Worm (Caenorhabditis elegans) whole organism, L4 larva: ENCODE results near the gene C17C3.3.

Experiments
- F10B5.3 ChIP-seq: sonication (generic microtip); optimal IDR thresholded peaks from 2 replicates; lab custom pipeline; 2016; ENCODE audit warnings: mild to moderate bottlenecking, missing genetic modification characterization, missing compliant biosample characterization
- F44E2.7 ChIP-seq: fragments of 200-800 bp; sonication (Bioruptor generic); IDR thresholded peaks from 2 replicates; pipeline ENCODE4 v2.1.2; 2022; ENCODE audit warnings: missing genetic modification characterization, missing compliant biosample characterization
- F49E8.2 ChIP-seq: sonication (generic microtip); optimal IDR thresholded peaks from 2 replicates; lab custom pipeline; 2016; ENCODE audit warnings: missing compliant biosample characterization, mild to moderate bottlenecking, missing genetic modification characterization, borderline replicate concordance
- R02D3.7 ChIP-seq: fragments of 150-350 bp; sonication (generic microtip); optimal IDR thresholded peaks from 3 replicates; lab custom pipeline; 2014; ENCODE audit warnings: missing biosample characterization, missing genetic modification characterization
- T20F7.1 ChIP-seq: fragments of 200-800 bp; sonication (Bioruptor generic); optimal IDR thresholded peaks from 2 replicates; lab custom pipeline; 2018; ENCODE audit warnings: mild to moderate bottlenecking, missing genetic modification characterization, missing compliant biosample characterization
- Y48G9A.11 ChIP-seq: fragments of 200-800 bp; sonication (Bioruptor generic); IDR thresholded peaks from 2 replicates; pipeline ENCODE4 v1.3.6; 2022; ENCODE audit warnings: missing genetic modification reagents, missing genetic modification characterization, missing compliant biosample characterization
- ceh-28 ChIP-seq: fragments of 150-350 bp; optimal IDR thresholded peaks from 2 replicates; lab custom pipeline; 2014; ENCODE audit warnings: missing biosample characterization, missing genetic modification reagents, missing genetic modification characterization
- cey-2 ChIP-seq: sonication (generic microtip); optimal IDR thresholded peaks from 3 replicates; lab custom pipeline; 2017; ENCODE audit warnings: missing genetic modification characterization, mild to moderate bottlenecking, missing compliant biosample characterization, antibody characterized with exemption, borderline replicate concordance; ENCODE audit not compliant: insufficient read depth
- ctbp-1 ChIP-seq: fragments of 200-800 bp; sonication (Bioruptor generic); IDR thresholded peaks from 2 replicates; pipeline ENCODE4 v1.3.6; 2022; ENCODE audit warnings: missing genetic modification reagents, missing genetic modification characterization, missing compliant biosample characterization
- daf-12 ChIP-seq: fragments of 150-350 bp; optimal IDR thresholded peaks from 2 replicates; lab custom pipeline; 2014; ENCODE audit warnings: missing biosample characterization, missing genetic modification reagents, missing genetic modification characterization
- daf-16 ChIP-seq, 3 experiments: sonication (generic microtip); optimal IDR thresholded peaks; 2 replicates each; lab custom pipeline; 2016 to 2017; ENCODE audit warnings: missing genetic modification characterization in 3 of 3, missing genetic modification reagents in 3 of 3, mild to moderate bottlenecking in 2 of 3, missing compliant biosample characterization in 2 of 3, missing biosample characterization in 1 of 3, moderate library complexity in 1 of 3
- daf-19 ChIP-seq: fragments of 200-800 bp; sonication (Bioruptor generic); conservative IDR thresholded peaks from 2 replicates; pipeline ENCODE4 v1.3.6; 2022; ENCODE audit warnings: missing genetic modification characterization, missing compliant biosample characterization
- dmd-6 ChIP-seq: fragments of 200-800 bp; sonication (Bioruptor generic); IDR thresholded peaks from 2 replicates; pipeline ENCODE4 v1.3.6; 2022; ENCODE audit warnings: missing genetic modification reagents, missing genetic modification characterization, missing compliant biosample characterization
- duxl-1 ChIP-seq: sonication (generic microtip); optimal IDR thresholded peaks from 2 replicates; lab custom pipeline; 2016; ENCODE audit warnings: mild to moderate bottlenecking, missing genetic modification characterization, moderate library complexity, missing compliant biosample characterization; ENCODE audit not compliant: poor library complexity
- dve-1 ChIP-seq: sonication (generic microtip); optimal IDR thresholded peaks from 2 replicates; lab custom pipeline; 2017; ENCODE audit warnings: antibody characterized with exemption, mild to moderate bottlenecking, missing genetic modification characterization, missing compliant biosample characterization; ENCODE audit not compliant: insufficient read depth
- gei-8 ChIP-seq: fragments of 200-800 bp; sonication (Bioruptor generic); optimal IDR thresholded peaks from 2 replicates; lab custom pipeline; 2018; ENCODE audit warnings: mild to moderate bottlenecking, missing genetic modification characterization, missing compliant biosample characterization
- hlh-30 ChIP-seq: sonication (generic microtip); optimal IDR thresholded peaks from 2 replicates; lab custom pipeline; 2017; ENCODE audit warnings: antibody characterized with exemption, mild to moderate bottlenecking, missing genetic modification characterization, missing compliant biosample characterization; ENCODE audit not compliant: insufficient read depth
- hmg-1.1 ChIP-seq: fragments of 200-800 bp; sonication (Bioruptor generic); IDR thresholded peaks from 2 replicates; pipeline ENCODE4 v1.3.6; 2022; ENCODE audit warnings: missing genetic modification reagents, missing genetic modification characterization, missing compliant biosample characterization
- lin-1 ChIP-seq: fragments of 200-800 bp; sonication (Bioruptor generic); IDR thresholded peaks from 2 replicates; pipeline ENCODE4 v1.3.6; 2022; ENCODE audit warnings: missing genetic modification reagents, missing genetic modification characterization, missing compliant biosample characterization
- lin-38 ChIP-seq: fragments of 200-800 bp; sonication (Bioruptor generic); IDR thresholded peaks from 2 replicates; pipeline ENCODE4 v1.3.6; 2022; ENCODE audit warnings: missing genetic modification reagents, missing genetic modification characterization, missing compliant biosample characterization
- madf-5 ChIP-seq, 2 experiments: fragments of 200-800 bp; sonication (Bioruptor generic); IDR thresholded peaks; 2 replicates each; pipeline ENCODE4 v1.3.6; 2022; ENCODE audit warnings: missing compliant biosample characterization in 2 of 2, missing genetic modification characterization in 2 of 2
- madf-9 ChIP-seq: fragments of 200-800 bp; sonication (Bioruptor generic); conservative IDR thresholded peaks from 2 replicates; pipeline ENCODE4 v1.3.6; 2022; ENCODE audit warnings: missing genetic modification reagents, missing genetic modification characterization, missing compliant biosample characterization
- mdl-1 ChIP-seq, 2 experiments: fragments of 150-350 bp in 1 of 2; sonication (generic microtip) in 1 of 2; optimal IDR thresholded peaks; 2 replicates each; lab custom pipeline; 2014 to 2017; ENCODE audit warnings: missing biosample characterization in 2 of 2, missing genetic modification characterization in 2 of 2
- mep-1 ChIP-seq: fragments of 150-350 bp; sonication (generic microtip); optimal IDR thresholded peaks from 3 replicates; lab custom pipeline; 2014; ENCODE audit warnings: missing biosample characterization, missing genetic modification characterization
- mxl-2 ChIP-seq: fragments of 200-800 bp; sonication (Bioruptor generic); conservative IDR thresholded peaks from 2 replicates; pipeline ENCODE4 v1.3.6; 2022; ENCODE audit warnings: missing genetic modification reagents, missing genetic modification characterization, missing compliant biosample characterization
- mxl-3 ChIP-seq: fragments of 200-800 bp; sonication (Bioruptor generic); optimal IDR thresholded peaks from 2 replicates; lab custom pipeline; 2018; ENCODE audit warnings: mild to moderate bottlenecking, missing genetic modification characterization, missing compliant biosample characterization
- nhr-10 ChIP-seq: fragments of 150-350 bp; optimal IDR thresholded peaks from 2 replicates; lab custom pipeline; 2014; ENCODE audit warnings: missing biosample characterization, missing genetic modification characterization
- nhr-11 ChIP-seq: fragments of 150-350 bp; optimal IDR thresholded peaks from 2 replicates; lab custom pipeline; 2014; ENCODE audit warnings: missing biosample characterization, missing genetic modification characterization
- nhr-111 ChIP-seq: fragments of 200-800 bp; sonication (Bioruptor generic); optimal IDR thresholded peaks from 2 replicates; lab custom pipeline; 2018; ENCODE audit warnings: mild to moderate bottlenecking, missing genetic modification characterization, missing compliant biosample characterization
- nhr-25 ChIP-seq: sonication (generic microtip); optimal IDR thresholded peaks from 2 replicates; lab custom pipeline; 2017; ENCODE audit warnings: missing genetic modification characterization, mild to moderate bottlenecking, missing compliant biosample characterization, antibody characterized with exemption, moderate library complexity, borderline replicate concordance; ENCODE audit not compliant: insufficient read depth
- nhr-6 ChIP-seq: fragments of 150-350 bp; optimal IDR thresholded peaks from 2 replicates; lab custom pipeline; 2014; ENCODE audit warnings: missing biosample characterization, missing genetic modification characterization
- nhr-77 ChIP-seq: fragments of 150-350 bp; optimal IDR thresholded peaks from 2 replicates; lab custom pipeline; 2014; ENCODE audit warnings: missing biosample characterization, missing genetic modification characterization
- pha-4 ChIP-seq, 2 experiments: fragments of 150-350 bp in 1 of 2; fragments of 200-800 bp in 1 of 2; sonication (Bioruptor generic) in 1 of 2; IDR thresholded peaks in 1 of 2; optimal IDR thresholded peaks in 1 of 2; 2 replicates each; pipeline versions ENCODE4 v1.3.6 to Lab custom; 2014 to 2022; ENCODE audit warnings: missing genetic modification characterization in 2 of 2, missing genetic modification reagents in 2 of 2, missing biosample characterization in 1 of 2, missing compliant biosample characterization in 1 of 2
- pqm-1 ChIP-seq: sonication (generic microtip); optimal IDR thresholded peaks from 2 replicates; lab custom pipeline; 2017; ENCODE audit warnings: missing biosample characterization, missing genetic modification characterization
- rbr-2 ChIP-seq: sonication (generic microtip); optimal IDR thresholded peaks from 2 replicates; lab custom pipeline; 2016; ENCODE audit warnings: missing genotype, missing genetic modification characterization, missing compliant biosample characterization
- saeg-2 ChIP-seq: fragments of 200-800 bp; sonication (Bioruptor generic); IDR thresholded peaks from 2 replicates; pipeline ENCODE4 v1.3.6; 2022; ENCODE audit warnings: missing genetic modification reagents, missing genetic modification characterization, missing compliant biosample characterization
- set-16 ChIP-seq: fragments of 200-800 bp; sonication (Bioruptor generic); IDR thresholded peaks from 2 replicates; pipeline ENCODE4 v1.3.6; 2022; ENCODE audit warnings: missing genetic modification reagents, missing genetic modification characterization, missing compliant biosample characterization
- snpc-4 ChIP-seq: fragments of 150-350 bp; optimal IDR thresholded peaks from 2 replicates; lab custom pipeline; 2014; ENCODE audit warnings: missing biosample characterization, missing genetic modification characterization
- spr-3 ChIP-seq: fragments of 200-800 bp; sonication (Bioruptor generic); optimal IDR thresholded peaks from 2 replicates; lab custom pipeline; 2018; ENCODE audit warnings: mild to moderate bottlenecking, missing genetic modification characterization, missing compliant biosample characterization
- tag-97 ChIP-seq: fragments of 200-800 bp; sonication (Bioruptor generic); IDR thresholded peaks from 2 replicates; pipeline ENCODE4 v1.3.6; 2022; ENCODE audit warnings: missing genetic modification characterization, missing compliant biosample characterization
- tra-1 ChIP-seq: fragments of 200-800 bp; sonication (Bioruptor generic); IDR thresholded peaks from 2 replicates; pipeline ENCODE4 v1.3.6; 2022; ENCODE audit warnings: missing genetic modification reagents, missing genetic modification characterization, missing compliant biosample characterization
- unc-130 ChIP-seq: sonication (generic microtip); optimal IDR thresholded peaks from 2 replicates; lab custom pipeline; 2016; ENCODE audit warnings: missing genetic modification reagents, missing genetic modification characterization, missing compliant biosample characterization
- vab-7 ChIP-seq: fragments of 200-800 bp; sonication (Bioruptor generic); IDR thresholded peaks from 2 replicates; pipeline ENCODE4 v1.3.6; 2022; ENCODE audit warnings: missing genetic modification reagents, missing genetic modification characterization, missing compliant biosample characterization
- zag-1 ChIP-seq: fragments of 150-350 bp; optimal IDR thresholded peaks from 2 replicates; lab custom pipeline; 2014; ENCODE audit warnings: missing biosample characterization, missing genetic modification characterization
- zfp-3 ChIP-seq: fragments of 200-800 bp; sonication (Bioruptor generic); conservative IDR thresholded peaks from 2 replicates; pipeline ENCODE4 v1.3.6; 2022; ENCODE audit warnings: missing genetic modification reagents, missing genetic modification characterization, missing compliant biosample characterization
- ztf-11 ChIP-seq: fragments of 150-350 bp; optimal IDR thresholded peaks from 2 replicates; lab custom pipeline; 2014; ENCODE audit warnings: missing biosample characterization, missing genetic modification characterization

C17C3.3 gene

DNA sequence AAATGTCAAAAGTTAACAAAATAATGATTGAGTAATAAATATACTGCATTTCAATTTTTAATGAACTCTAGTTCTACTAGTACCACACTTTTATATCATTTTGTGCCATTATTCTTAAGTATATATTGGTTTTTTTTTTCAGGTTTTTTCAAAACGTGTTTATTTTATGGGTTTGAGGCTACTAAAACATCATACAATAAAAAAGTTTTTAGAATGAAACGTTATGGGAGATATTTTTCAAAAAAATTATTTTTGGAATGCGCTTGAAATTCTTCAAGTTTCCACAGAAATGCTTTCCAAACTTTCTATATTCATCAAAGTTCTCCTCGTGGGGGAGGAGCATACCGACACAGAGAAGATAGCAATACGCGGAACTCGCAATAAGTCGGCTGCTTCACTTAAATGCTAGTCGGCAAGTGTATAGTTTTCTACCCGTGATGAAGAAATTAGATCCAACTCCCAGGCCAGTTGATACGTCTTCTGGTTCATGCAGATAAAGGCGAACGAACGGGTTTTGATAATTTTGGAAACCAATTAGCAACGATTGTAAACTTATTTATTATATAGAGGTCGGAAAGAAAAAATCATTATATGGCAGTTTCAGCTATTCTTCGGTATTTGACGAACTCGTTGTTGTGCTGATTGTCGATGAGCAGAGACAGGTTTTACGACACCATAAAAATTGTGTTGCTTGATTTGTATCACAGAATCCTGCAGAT is 37.9 kb downstream of the C17C3.3 start, which contains the start of gene C17G10.10 (continued):
- TF ChIP-seq nhr-111 (GFP tag; lab: Kevin White, UChicago) (peak; percentile 59), vab-7 (GFP tag; lab: Robert Waterston, UW) (no peak), Y48G9A.11 (GFP tag; lab: Robert Waterston, UW) (no peak), mdl-1 (tag; optimal IDR thresholded peaks at IDR 0.05; lab: Kevin White, UChicago) (peak; percentile 3 to 64), dve-1 (peak; percentile 89), gei-8 (no peak), F10B5.3 (tag; lab: Kevin White, UChicago) (peak; percentile 24), lin-1 (GFP tag; lab: Robert Waterston, UW) (peak; percentile 33; the same call in 1 of the 2 replicates), mxl-2 (no peak), saeg-2 (GFP tag; lab: Robert Waterston, UW) (no peak), daf-16 (GFP tag; optimal IDR thresholded peaks at IDR 0.05; lab: Kevin White, UChicago) (peak; percentile 35 to 79), daf-16 (tag; optimal IDR thresholded peaks at IDR 0.05; lab: Kevin White, UChicago) (peak; percentile 82), hmg-1.1 (peak; percentile 58; the same call in 1 of the 2 replicates), rbr-2 (tag; lab: Kevin White, UChicago) (peak; percentile 67), pha-4 (GFP tag; IDR thresholded peaks at IDR 0.05; lab: Robert Waterston, UW) (peak; percentile 50), pha-4 (tag; optimal IDR thresholded peaks at IDR 0.05; lab: Kevin White, UChicago) (peak; percentile 6), tra-1 (GFP tag; lab: Robert Waterston, UW) (no peak), nhr-25 (tag; lab: Kevin White, UChicago) (no peak), duxl-1 (peak; percentile 78), zfp-3 (GFP tag; lab: Robert Waterston, UW) (0 out of 2 replicates have a peak, but pooled peaks have one; percentile 31), nhr-6 (tag; lab: Kevin White, UChicago) (peak; percentile 53), daf-12 (tag; lab: Kevin White, UChicago) (no peak), lin-38 (GFP tag; lab: Robert Waterston, UW) (peak; percentile 69), nhr-77 (tag; lab: Kevin White, UChicago) (peak; percentile 25), nhr-10 (tag; lab: Kevin White, UChicago) (no peak), pqm-1 (tag; lab: Kevin White, UChicago) (peak; percentile 33), ceh-28 (no peak), snpc-4 (tag; lab: Kevin White, UChicago) (peak; percentile 93), nhr-11 (tag; lab: Kevin White, UChicago) (peak; percentile 26), mxl-3 (GFP tag; lab: Kevin White, UChicago) (peak; percentile 27), dmd-6 (GFP tag; lab: Robert Waterston, UW) (peak; percentile 72), tag-97 (GFP tag; lab: Robert Waterston, UW) (no peak), hlh-30 (tag; lab: Kevin White, UChicago) (peak; percentile 82), mep-1 (tag; lab: Kevin White, UChicago) (peak; percentile 67), spr-3 (GFP tag; lab: Kevin White, UChicago) (peak; percentile 70), F49E8.2 (peak; percentile 47), madf-5 (GFP tag; IDR thresholded peaks at IDR 0.05; lab: Robert Waterston, UW) (no peak), T20F7.1 (GFP tag; lab: Kevin White, UChicago) (peak; percentile 62)

DNA sequence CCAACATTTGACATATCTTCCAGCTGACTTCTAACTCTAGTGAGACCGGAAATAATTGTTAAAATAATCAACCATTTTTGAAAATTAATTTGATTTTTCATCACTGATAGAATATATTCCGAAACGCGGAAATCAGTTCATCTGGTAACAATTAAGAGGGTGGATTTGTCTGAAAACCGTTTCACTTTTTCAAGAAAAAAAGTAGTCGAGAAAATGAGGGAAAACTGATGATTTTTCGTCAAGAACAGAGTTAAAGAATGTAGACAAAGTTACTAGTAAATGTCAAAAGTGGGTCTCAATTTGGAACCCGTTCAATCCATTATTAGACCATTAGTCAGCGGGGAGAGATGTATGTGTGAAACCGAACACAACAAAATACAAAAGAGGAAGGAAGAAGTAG is 41.7 kb downstream of the C17C3.3 start, which contains the start of gene C17G10.6:
Gene C17G10.6, minus strand, starts transcription at position 101 of the 400 bp plus-strand sequence.
- TF ChIP-seq zag-1 (tag; lab: Kevin White, UChicago): no peak
- no peak for TF ChIP-seq nhr-6 (tag; lab: Kevin White, UChicago)
- TF ChIP-seq madf-9 (GFP tag; lab: Robert Waterston, UW): no peak
- TF ChIP-seq R02D3.7 (tag; lab: Kevin White, UChicago): no peak
- no peak for TF ChIP-seq ceh-28
- no peak for TF ChIP-seq rbr-2 (tag; lab: Kevin White, UChicago)
- no peak for TF ChIP-seq cey-2 (tag; lab: Kevin White, UChicago)
- TF ChIP-seq lin-1 (GFP tag; lab: Robert Waterston, UW): no peak
- TF ChIP-seq ctbp-1 (GFP tag; lab: Robert Waterston, UW): no peak
- no peak for TF ChIP-seq unc-130 (GFP tag; lab: Kevin White, UChicago)
- TF ChIP-seq daf-19: no peak
- TF ChIP-seq set-16 (GFP tag; lab: Robert Waterston, UW): no peak
- TF ChIP-seq saeg-2 (GFP tag; lab: Robert Waterston, UW): no peak
- TF ChIP-seq tra-1 (GFP tag; lab: Robert Waterston, UW): no peak
- TF ChIP-seq mep-1 (tag; lab: Kevin White, UChicago): no peak
- no peak for TF ChIP-seq pqm-1 (tag; lab: Kevin White, UChicago)
- TF ChIP-seq F44E2.7 (GFP tag; lab: Robert Waterston, UW): no peak
- TF ChIP-seq ztf-11 (tag; lab: Kevin White, UChicago): no peak
